Worm (Caenorhabditis elegans) whole organism, L1 larva: ENCODE measurements around the gene C24H12.4.

Experiments
- lin-39 ChIP-seq: fragments of 150-350 bp; optimal IDR thresholded peaks from 2 replicates; lab custom pipeline; 2014; ENCODE audit warnings: missing biosample characterization, missing genetic modification reagents, missing genetic modification characterization
- nhr-76 ChIP-seq: sonication (generic microtip); optimal IDR thresholded peaks from 2 replicates; lab custom pipeline; 2017; ENCODE audit warnings: missing biosample characterization, missing genetic modification characterization
- nhr-90 ChIP-seq: sonication (generic microtip); optimal IDR thresholded peaks from 2 replicates; lab custom pipeline; 2016; ENCODE audit warnings: mild to moderate bottlenecking, missing genetic modification characterization, missing compliant biosample characterization; ENCODE audit not compliant: poor library complexity

DNA sequence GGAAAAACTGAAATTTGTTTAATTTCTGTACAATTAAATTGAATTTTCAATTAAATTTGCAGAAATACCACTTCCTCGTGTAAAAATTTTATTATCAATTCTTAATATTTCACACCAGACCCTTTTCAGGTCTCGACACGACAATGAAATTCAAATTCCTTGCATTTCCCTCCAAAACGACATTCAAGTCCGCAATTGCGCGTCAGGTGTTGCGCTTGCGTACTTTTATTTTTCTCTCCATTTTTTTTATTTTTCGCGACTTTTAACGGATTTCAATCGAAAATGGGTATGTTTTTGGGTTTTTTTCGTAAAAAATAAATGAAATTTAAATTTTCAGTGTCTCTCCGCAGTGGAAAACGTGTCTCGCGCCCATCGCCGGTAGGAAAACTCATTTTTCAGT lies 25.1 kb upstream of the C24H12.4 start, which contains the start of gene C03H5.3:
- TF ChIP-seq nhr-76 (tag; lab: Kevin White, UChicago), result no peak
- TF ChIP-seq nhr-90 (tag; lab: Kevin White, UChicago), result peak; percentile 28
- no peak for TF ChIP-seq lin-39 (tag; lab: Kevin White, UChicago)
